Worm (Caenorhabditis elegans): ENCODE data around the gene cnc-2.

- no peak for TF ChIP-seq ceh-36 (tag; optimal IDR thresholded peaks at IDR 0.05)
- TF ChIP-seq ama-1 (optimal IDR thresholded peaks at IDR 0.05), result no peak
- no peak for TF ChIP-seq hmg-4 (GFP tag; optimal IDR thresholded peaks at IDR 0.05)
- no peak for TF ChIP-seq hnd-1 (tag; optimal IDR thresholded peaks at IDR 0.05)
- TF ChIP-seq aly-1 (tag; optimal IDR thresholded peaks at IDR 0.05), result no peak
- no peak for TF ChIP-seq pes-1 (GFP tag; IDR thresholded peaks at IDR 0.05)
Measured at ce11 chrV:1445081-1445480, 4.9 kb downstream of the cnc-2 start, which contains the start of gene cnc-5.
